Worm (Caenorhabditis elegans) whole organism, dauer: ENCODE data around the gene F09F9.1.

Experiments used
- unc-62 ChIP-seq: sonication (generic microtip); optimal IDR thresholded peaks from 2 replicates; lab custom pipeline; 2017; ENCODE audit warnings: missing biosample characterization, missing genetic modification reagents, missing genetic modification characterization

F09F9.1 gene

ce11 chrX:4142648-4143259 is 27.6 kb downstream of the F09F9.1 start:
- TF ChIP-seq unc-62 (GFP tag; lab: Kevin White, UChicago): no peak

DNA sequence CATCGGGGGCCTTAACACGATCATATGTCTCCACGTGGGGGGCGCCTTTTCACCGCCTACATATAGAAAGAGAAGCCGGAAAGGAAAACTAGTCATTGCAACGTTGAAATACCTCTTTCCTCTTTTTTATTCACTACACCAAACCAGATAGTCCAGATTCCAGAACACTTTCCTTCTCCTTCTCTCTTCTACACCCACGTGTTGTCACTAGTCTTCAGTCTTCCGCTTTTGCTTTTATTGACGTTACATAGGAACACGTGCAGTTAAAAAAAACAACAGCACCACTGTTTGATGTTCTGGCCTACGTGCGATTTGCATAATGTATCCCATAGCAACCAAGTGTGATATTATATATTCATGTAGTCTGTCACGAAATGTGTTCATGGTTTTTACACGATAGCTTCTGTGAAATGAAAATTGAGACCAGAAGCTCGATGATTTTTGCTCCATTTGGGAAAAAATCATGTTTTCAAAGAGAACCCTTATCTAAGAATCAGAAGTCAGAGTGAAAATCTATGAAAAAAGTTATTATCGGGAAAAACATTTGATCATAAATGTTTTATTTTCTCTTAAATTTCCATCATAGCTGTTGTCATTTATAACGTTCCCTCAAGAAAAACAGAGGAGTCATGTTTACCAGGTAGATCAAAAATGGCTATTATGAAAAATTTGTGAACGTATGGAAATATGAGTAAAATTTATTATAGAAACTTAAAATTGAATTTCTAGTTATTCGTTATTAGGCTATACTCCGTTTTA is 28.3 kb downstream of the F09F9.1 start:
- TF ChIP-seq unc-62 (GFP tag; lab: Kevin White, UChicago): no peak

DNA sequence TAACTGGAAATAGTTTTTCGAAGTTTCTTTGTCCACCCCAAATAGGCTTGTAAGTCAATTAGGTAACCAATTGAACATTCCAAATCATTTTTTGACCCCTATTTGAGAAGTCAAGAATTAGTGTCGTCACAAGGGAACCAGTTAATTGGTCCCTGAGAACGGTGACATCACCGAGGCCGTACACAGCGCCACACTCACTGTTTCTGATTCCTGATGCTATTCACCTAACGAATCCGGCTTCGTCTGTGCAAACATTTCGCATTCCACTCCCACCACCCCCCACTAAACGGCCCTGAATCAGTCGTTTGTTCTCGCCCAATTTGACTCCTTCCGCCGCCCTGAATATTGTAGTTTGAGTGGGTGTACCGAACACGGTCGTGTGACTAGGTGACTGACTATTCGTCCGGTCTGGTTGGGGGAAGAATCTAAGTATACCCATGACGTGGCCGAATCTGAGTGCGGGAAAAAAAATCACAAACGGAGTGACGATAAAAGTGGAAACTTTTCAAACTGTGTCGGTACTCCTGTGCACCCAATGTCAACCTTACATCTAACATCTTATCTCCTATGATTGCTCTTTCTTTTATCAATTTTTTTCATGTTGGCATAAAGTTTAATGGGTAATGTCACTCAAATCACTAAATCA is 29.1 kb downstream of the F09F9.1 start:
- no peak for TF ChIP-seq unc-62 (GFP tag; lab: Kevin White, UChicago)

ce11 chrX:4145051-4145826 is 30.1 kb downstream of the F09F9.1 start:
- TF ChIP-seq unc-62 (GFP tag; lab: Kevin White, UChicago): no peak

- TF ChIP-seq unc-62 (GFP tag; lab: Kevin White, UChicago): no peak
These were observed 30.9 kb downstream of the F09F9.1 start for ce11 chrX:4146046-4146445.

- no peak for TF ChIP-seq unc-62 (GFP tag; lab: Kevin White, UChicago)
These were observed 31.8 kb downstream of the F09F9.1 start for ce11 chrX:4146798-4147543.

- TF ChIP-seq unc-62 (GFP tag; lab: Kevin White, UChicago): no peak
These were observed 32.7 kb downstream of the F09F9.1 start for ce11 chrX:4147600-4148448.

- TF ChIP-seq unc-62 (GFP tag; lab: Kevin White, UChicago): no peak
These were observed 33.4 kb downstream of the F09F9.1 start for ce11 chrX:4148449-4149031.

- no peak for TF ChIP-seq unc-62 (GFP tag; lab: Kevin White, UChicago)
These were observed 36.1 kb downstream of the F09F9.1 start for ce11 chrX:4151206-4151605.

DNA sequence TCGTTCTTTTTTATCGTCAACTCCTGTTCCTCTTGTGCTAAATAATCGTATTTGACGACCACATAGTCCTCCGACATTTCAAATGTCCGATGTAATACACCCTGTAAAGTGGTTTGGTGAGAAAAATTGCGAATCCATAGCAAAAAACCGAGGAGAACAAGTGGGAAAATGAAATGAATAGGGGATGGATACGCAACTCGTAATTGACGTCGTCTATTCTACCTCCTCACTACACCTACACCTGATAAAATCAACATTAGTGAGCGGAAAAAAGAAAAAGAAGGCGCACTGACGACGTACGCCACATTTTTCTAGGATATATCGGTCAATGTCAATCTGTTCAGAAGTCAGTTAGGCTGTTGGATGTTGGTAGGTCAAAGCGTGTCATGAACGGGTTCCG is 38.2 kb downstream of the F09F9.1 start, which contains the start of gene nck-1:
Gene nck-1, minus strand, starts transcription at position 101 of the 400 bp plus-strand sequence.
- TF ChIP-seq unc-62 (GFP tag; lab: Kevin White, UChicago): no peak

ce11 chrX:4154784-4155183 is 39.7 kb downstream of the F09F9.1 start:
- TF ChIP-seq unc-62 (GFP tag; lab: Kevin White, UChicago): no peak

DNA sequence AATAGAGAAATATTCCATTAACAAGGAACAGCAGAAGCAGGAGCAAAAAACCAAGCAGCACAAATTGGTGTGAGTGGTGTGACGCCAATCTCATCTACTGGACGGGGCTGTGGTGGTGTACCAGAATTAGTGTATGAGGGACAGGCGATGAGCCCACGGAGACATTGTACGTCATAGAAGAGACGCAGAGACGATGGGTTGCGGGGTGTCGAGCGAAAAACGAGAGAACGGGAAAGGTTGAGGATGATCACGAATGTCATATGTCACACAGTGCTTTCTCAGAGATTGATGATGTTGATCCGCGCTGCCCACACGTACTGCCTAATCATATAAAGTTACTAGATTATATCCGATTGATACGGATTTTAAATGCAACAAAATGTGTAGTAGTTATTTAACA is 42.8 kb downstream of the F09F9.1 start:
- no peak for TF ChIP-seq unc-62 (GFP tag; lab: Kevin White, UChicago)

- TF ChIP-seq unc-62 (GFP tag; lab: Kevin White, UChicago): no peak
These were observed 44.2 kb downstream of the F09F9.1 start for ce11 chrX:4159185-4159871.
